Fruit fly (Drosophila melanogaster): ENCODE measurements around the gene CG42813.

The CG42813 gene

dm6 chr3R:27178546-27179375 is 49.6 kb downstream of the CG42813 start:
- TF ChIP-seq insv (optimal IDR thresholded peaks at IDR 0.05) (no peak), Sin3A (optimal IDR thresholded peaks at IDR 0.05) (no peak), ttk (optimal IDR thresholded peaks at IDR 0.05) (no peak), Myc (optimal IDR thresholded peaks at IDR 0.05) (no peak), psq (optimal IDR thresholded peaks at IDR 0.05) (no peak), h (optimal IDR thresholded peaks at IDR 0.05) (no peak)

DNA sequence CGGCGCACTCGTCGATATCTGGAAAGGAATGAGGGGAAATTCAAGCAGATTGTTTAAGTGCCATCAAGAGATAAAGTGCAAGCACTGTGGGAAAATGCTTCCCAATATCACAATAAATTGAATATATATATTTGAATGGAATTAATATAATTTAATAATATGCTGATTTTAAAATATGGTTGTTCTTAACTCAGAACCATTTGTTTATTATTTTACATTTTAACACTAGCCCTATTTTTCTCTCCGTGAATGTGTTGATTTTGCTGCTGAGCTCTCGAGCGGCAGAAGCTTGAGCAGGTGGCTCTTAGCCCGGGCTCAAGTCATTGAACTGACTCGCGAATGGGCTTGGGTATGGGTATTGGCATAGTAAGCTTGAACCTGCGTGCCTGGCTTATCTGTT is 50.8 kb downstream of the CG42813 start:
- TF ChIP-seq insv (optimal IDR thresholded peaks at IDR 0.05), result no peak

Data from Kc167 (cell line).